Worm (Caenorhabditis elegans): ENCODE data around the gene lys-7.

lys-7 gene

DNA sequence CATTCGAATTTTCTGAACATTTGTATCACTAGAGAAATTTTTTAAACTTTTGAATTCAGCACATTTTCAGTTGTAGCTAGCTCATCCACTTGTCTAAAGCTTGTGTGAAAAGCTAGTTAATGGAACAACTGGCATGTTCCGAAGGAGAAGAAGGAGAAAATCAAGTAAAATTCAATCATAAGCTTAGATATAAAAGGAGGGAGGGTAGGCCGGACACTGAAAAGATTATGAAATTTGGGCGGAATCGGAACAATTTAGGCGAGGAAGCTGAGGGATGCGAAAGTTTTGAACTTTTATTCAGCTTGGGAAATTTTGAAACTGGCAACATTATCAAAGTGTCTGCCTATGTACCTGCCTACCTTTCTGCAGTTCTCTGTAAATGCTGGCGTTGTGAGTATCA, 29.9 kb downstream of the lys-7 start:
- TF ChIP-seq fkh-10 (GFP tag; optimal IDR thresholded peaks at IDR 0.05) (peak; percentile 7), unc-39 (tag; optimal IDR thresholded peaks at IDR 0.05) (no peak), ces-1 (GFP tag; optimal IDR thresholded peaks at IDR 0.05) (peak; percentile 58)

DNA sequence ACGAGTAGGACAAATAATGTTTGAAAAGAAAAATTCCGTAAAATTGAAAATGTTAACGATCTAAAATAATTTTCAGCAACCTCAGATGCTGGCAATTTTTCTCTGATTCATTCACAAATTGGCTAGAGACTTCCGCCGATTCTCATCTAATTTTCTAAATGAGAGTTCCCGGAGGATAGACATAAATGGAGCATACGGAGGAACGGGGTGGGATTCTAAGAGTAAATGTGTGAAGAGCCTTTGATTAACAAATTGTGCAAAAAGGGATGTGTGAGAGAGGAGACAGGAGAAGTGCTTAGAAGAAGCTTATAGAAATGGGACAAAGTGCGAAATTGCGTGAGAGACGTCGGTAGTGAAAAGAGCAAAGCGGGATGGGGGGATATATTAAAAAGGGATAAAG, 30.8 kb downstream of the lys-7 start:
- no peak for TF ChIP-seq nhr-11 (tag; optimal IDR thresholded peaks at IDR 0.05)
- TF ChIP-seq ceh-20 (GFP tag; IDR thresholded peaks at IDR 0.05), result no peak
- no peak for TF ChIP-seq zfp-3 (GFP tag; conservative IDR thresholded peaks at IDR 0.05)
- no peak for TF ChIP-seq jun-1 (tag; optimal IDR thresholded peaks at IDR 0.05)
- no peak for TF ChIP-seq daf-16 (GFP tag; optimal IDR thresholded peaks at IDR 0.05)
- no peak for TF ChIP-seq daf-16 (tag; optimal IDR thresholded peaks at IDR 0.05)
- no peak for TF ChIP-seq F10B5.3 (tag; optimal IDR thresholded peaks at IDR 0.05)
- TF ChIP-seq nhr-10 (tag; optimal IDR thresholded peaks at IDR 0.05), result no peak
- peak; percentile 21 for TF ChIP-seq fkh-10 (GFP tag; optimal IDR thresholded peaks at IDR 0.05)
- no peak for TF ChIP-seq vab-7 (GFP tag; IDR thresholded peaks at IDR 0.05)
- TF ChIP-seq attf-4 (tag; optimal IDR thresholded peaks at IDR 0.05), result no peak
- no peak for TF ChIP-seq ZK546.5 (tag; optimal IDR thresholded peaks at IDR 0.05)
- TF ChIP-seq unc-62 (GFP tag; optimal IDR thresholded peaks at IDR 0.05 in 1 of 2), result peak in 1 of 2 experiments; percentile 10
- TF ChIP-seq unc-62 (tag; optimal IDR thresholded peaks at IDR 0.05), result no peak
- no peak for TF ChIP-seq pqm-1 (tag; optimal IDR thresholded peaks at IDR 0.05)
- no peak for TF ChIP-seq Y5F2A.4 (GFP tag; optimal IDR thresholded peaks at IDR 0.05)

DNA sequence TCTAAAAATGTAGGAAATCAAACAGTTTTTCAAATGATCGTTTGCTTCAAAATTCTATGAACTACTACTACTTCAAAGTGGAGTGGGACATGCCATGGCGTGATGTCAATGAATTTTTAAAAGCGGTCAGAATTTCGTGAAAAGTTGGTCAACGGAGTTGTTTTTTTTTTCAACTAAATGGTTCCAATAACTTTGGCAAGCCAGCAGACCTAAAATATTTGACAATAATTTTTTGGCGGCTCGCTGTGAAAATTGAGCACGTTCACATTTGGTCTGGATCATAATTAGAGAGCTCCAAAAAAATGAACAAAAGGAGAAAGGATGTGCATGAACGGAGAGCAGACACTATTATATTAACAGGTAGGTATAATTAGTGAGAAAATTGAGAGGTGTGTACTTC, 32.0 kb downstream of the lys-7 start:
- TF ChIP-seq unc-62 (GFP tag; optimal IDR thresholded peaks at IDR 0.05 in 1 of 2), result peak in 1 of 2 experiments; percentile 91
- no peak for TF ChIP-seq unc-62 (tag; optimal IDR thresholded peaks at IDR 0.05)
- no peak for TF ChIP-seq ZK337.2 (GFP tag; IDR thresholded peaks at IDR 0.05)
- TF ChIP-seq aha-1 (tag), result peak; percentile 70

DNA sequence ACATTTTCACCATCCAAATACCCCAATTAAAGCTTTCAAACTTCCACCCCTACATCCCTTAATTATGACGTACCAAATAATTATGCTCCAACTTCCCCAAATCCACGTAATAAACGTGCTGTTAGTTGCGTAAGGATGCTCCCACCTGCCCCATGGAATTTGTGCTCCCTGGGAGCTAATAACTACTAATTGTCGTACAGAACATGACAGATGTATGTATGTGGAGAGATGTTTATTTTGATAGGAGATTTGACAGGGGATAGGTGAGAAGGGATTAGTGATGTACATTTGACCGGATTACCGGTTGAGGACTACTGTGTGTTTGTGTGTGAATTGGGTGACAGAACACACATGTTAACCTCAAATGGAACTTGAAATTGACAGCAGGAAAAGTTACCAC, 32.6 kb downstream of the lys-7 start:
- no peak for TF ChIP-seq attf-4 (tag; optimal IDR thresholded peaks at IDR 0.05)
- no peak for TF ChIP-seq dpl-1 (GFP tag; optimal IDR thresholded peaks at IDR 0.05)
- TF ChIP-seq zip-2 (tag; optimal IDR thresholded peaks at IDR 0.05), result no peak
- no peak for TF ChIP-seq ZK546.5 (tag; optimal IDR thresholded peaks at IDR 0.05)

DNA sequence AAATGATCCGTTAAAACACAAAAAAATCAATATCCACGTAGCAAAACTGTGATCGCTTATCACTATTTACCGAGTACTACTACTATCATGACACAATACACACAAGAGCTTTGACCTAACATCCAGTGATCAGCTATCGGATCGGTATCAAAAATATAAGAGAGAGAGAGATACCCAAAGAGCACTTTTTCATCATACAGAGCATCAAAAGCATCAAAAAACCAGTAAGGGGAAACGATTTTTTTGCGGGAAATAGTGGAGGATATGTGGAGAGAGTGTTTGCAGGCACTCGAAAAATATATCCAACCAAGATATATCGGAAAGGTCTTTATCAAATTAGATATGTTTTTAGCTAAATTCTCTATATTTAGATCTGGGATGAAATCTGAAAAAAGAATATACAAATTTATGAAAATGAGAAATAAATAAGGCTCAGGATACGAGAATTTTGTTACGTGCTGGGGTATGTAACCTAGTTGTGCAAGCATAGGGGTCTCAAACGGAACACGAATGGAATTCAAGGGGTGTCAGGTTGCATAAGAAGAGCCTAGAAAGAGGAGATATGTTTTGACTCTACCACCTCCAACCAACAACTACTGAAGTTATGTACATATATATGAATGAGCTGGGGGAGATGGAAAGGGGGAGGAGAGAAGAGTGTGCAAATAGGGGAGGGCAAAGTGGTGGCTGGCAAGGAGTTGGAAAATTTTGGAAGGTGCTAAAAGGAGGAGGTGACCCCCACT, 37.1 kb downstream of the lys-7 start:
- TF ChIP-seq spr-1 (tag; optimal IDR thresholded peaks at IDR 0.05) (no peak), unc-62 (GFP tag; optimal IDR thresholded peaks at IDR 0.05 in 1 of 2) (peak in 1 of 2 experiments; percentile 83), unc-62 (tag; optimal IDR thresholded peaks at IDR 0.05) (no peak)

DNA sequence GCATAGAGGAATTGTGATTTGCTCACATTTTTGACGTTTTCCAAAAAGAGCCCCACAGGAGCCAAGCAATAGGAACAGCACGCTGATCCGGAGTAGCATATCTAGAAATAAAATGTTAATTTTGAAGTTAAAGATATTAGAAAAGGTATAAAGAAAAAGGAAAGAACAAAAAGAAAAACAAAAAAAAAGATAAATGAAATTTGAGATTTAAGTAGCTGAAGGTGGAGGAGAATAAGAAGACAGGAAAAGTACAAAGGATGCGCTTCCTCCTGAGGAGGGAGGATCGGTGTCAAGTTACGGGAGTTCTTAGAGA, 37.7 kb downstream of the lys-7 start, which contains the start of gene cfz-2:
cfz-2 (minus strand) TSS at position 101 of the 313 bp plus-strand sequence.
- TF ChIP-seq T20F7.1 (GFP tag; optimal IDR thresholded peaks at IDR 0.05) (no peak), saeg-2 (GFP tag; IDR thresholded peaks at IDR 0.05) (no peak), skn-1 (tag; optimal IDR thresholded peaks at IDR 0.05) (no peak), unc-62 (GFP tag; optimal IDR thresholded peaks at IDR 0.05 in 1 of 2) (no peak), unc-62 (tag; optimal IDR thresholded peaks at IDR 0.05) (no peak), gei-8 (GFP tag; optimal IDR thresholded peaks at IDR 0.05) (no peak), F49E8.2 (tag; optimal IDR thresholded peaks at IDR 0.05; ENCODE audit: borderline replicate concordance) (no peak), nhr-10 (tag; optimal IDR thresholded peaks at IDR 0.05) (no peak), pha-4 (GFP tag; IDR thresholded peaks at IDR 0.05) (no peak), pha-4 (tag; optimal IDR thresholded peaks at IDR 0.05) (no peak), nhr-102 (tag; optimal IDR thresholded peaks at IDR 0.05) (no peak)
